Worm (Caenorhabditis elegans) whole organism, L3 larva: ENCODE measurements around the gene C45G9.10.

Source experiments
- R02D3.7 ChIP-seq: fragments of 150-350 bp; optimal IDR thresholded peaks from 2 replicates; lab custom pipeline; 2014; ENCODE audit warnings: missing biosample characterization, missing genetic modification characterization
- aly-2 ChIP-seq: fragments of 150-350 bp; optimal IDR thresholded peaks from 2 replicates; lab custom pipeline; 2014; ENCODE audit warnings: missing biosample characterization, missing genetic modification characterization
- ama-1 ChIP-seq: fragments of 150-350 bp; optimal IDR thresholded peaks from 2 replicates; lab custom pipeline; 2018
- ceh-16 ChIP-seq: sonication (generic microtip); optimal IDR thresholded peaks from 2 replicates; lab custom pipeline; 2017; ENCODE audit warnings: missing biosample characterization, missing genetic modification characterization
- ceh-9 ChIP-seq: sonication (generic microtip); optimal IDR thresholded peaks from 2 replicates; lab custom pipeline; 2018; ENCODE audit warnings: missing biosample characterization, missing genetic modification characterization
- elt-3 ChIP-seq, 3 experiments: fragments of 150-350 bp in 1 of 3; sonication (generic microtip) in 2 of 3; optimal IDR thresholded peaks; 2 replicates in 2 of 3; 4 replicates in 1 of 3; lab custom pipeline; 2014 to 2017; ENCODE audit warnings: missing biosample characterization in 3 of 3, missing genetic modification characterization in 3 of 3
- fos-1 ChIP-seq: fragments of 150-350 bp; optimal IDR thresholded peaks from 2 replicates; lab custom pipeline; 2014; ENCODE audit warnings: missing biosample characterization, missing genetic modification characterization
- mdl-1 ChIP-seq: fragments of 150-350 bp; optimal IDR thresholded peaks from 2 replicates; lab custom pipeline; 2014; ENCODE audit warnings: missing biosample characterization, missing genetic modification characterization
- nhr-237 ChIP-seq: fragments of 150-350 bp; optimal IDR thresholded peaks from 2 replicates; lab custom pipeline; 2014; ENCODE audit warnings: missing biosample characterization, missing genetic modification characterization
- nhr-28 ChIP-seq: fragments of 150-350 bp; optimal IDR thresholded peaks from 2 replicates; lab custom pipeline; 2014; ENCODE audit warnings: missing biosample characterization, missing genetic modification characterization
- nhr-76 ChIP-seq: fragments of 150-350 bp; sonication (generic microtip); optimal IDR thresholded peaks from 5 replicates; lab custom pipeline; 2014; ENCODE audit warnings: missing biosample characterization, missing genetic modification characterization
- unc-39 ChIP-seq: sonication (generic microtip); optimal IDR thresholded peaks from 4 replicates; lab custom pipeline; 2017; ENCODE audit warnings: missing biosample characterization, missing genetic modification characterization
- ztf-11 ChIP-seq: fragments of 150-350 bp; optimal IDR thresholded peaks from 2 replicates; lab custom pipeline; 2014; ENCODE audit warnings: missing biosample characterization, missing genetic modification characterization

DNA sequence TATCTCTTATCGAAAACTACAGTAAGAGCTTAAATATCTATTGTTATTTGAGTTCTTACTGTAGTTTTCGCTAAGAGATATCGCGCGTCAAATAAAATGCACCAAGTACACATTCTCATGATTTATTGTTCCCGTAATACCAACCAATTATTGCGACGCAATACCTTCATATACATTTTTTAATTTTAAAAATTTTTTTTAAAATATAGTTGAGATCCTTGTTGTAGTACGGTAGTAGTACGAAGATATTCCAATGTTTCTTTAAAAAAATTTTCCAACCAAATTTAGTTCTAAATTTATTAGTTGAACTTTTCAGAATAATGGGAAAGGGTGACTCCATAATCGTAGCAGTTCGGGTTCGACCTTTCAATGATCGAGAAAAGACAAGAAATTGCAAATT lies 31.1 kb downstream of the C45G9.10 start, which contains the start of gene klp-6:
- no peak for TF ChIP-seq nhr-76 (tag; lab: Kevin White, UChicago)
- TF ChIP-seq elt-3 (tag; optimal IDR thresholded peaks at IDR 0.05; lab: Kevin White, UChicago) = no peak
- TF ChIP-seq aly-2 (tag; lab: Kevin White, UChicago) = no peak
- no peak for TF ChIP-seq nhr-237 (tag; lab: Kevin White, UChicago)
- TF ChIP-seq ztf-11 = no peak
- no peak for TF ChIP-seq nhr-28 (tag; lab: Kevin White, UChicago)
- TF ChIP-seq R02D3.7 (tag; lab: Kevin White, UChicago) = no peak
- no peak for TF ChIP-seq ceh-9 (tag; lab: Kevin White, UChicago)
- no peak for TF ChIP-seq ama-1 (lab: Kevin White, UChicago)
- no peak for TF ChIP-seq unc-39
- TF ChIP-seq ceh-16 (tag; lab: Kevin White, UChicago) = no peak
- no peak for TF ChIP-seq mdl-1 (tag; lab: Kevin White, UChicago)
- no peak for TF ChIP-seq fos-1 (tag; lab: Kevin White, UChicago)
